Worm (Caenorhabditis elegans) whole organism, mixed stage, embryonic: ENCODE data around the gene C04G6.11.
A peak's percentile ranks its signal among the peaks of the same experiment; 100 is the strongest.

ENCODE experiments used
- ceh-43 ChIP-seq: fragments of 200-800 bp; sonication (Bioruptor generic); optimal IDR thresholded peaks from 2 replicates; lab custom pipeline; 2018; ENCODE audit warnings: mild to moderate bottlenecking, missing genetic modification characterization, moderate library complexity, missing compliant biosample characterization
- elt-1 ChIP-seq: sonication (generic microtip); optimal IDR thresholded peaks from 2 replicates; lab custom pipeline; 2017; ENCODE audit warnings: missing genetic modification characterization, mild to moderate bottlenecking, missing compliant biosample characterization, antibody characterized with exemption, moderate library complexity, borderline replicate concordance; ENCODE audit not compliant: insufficient read depth
- elt-3 ChIP-seq: fragments of 150-350 bp; optimal IDR thresholded peaks from 2 replicates; lab custom pipeline; 2014; ENCODE audit warnings: missing biosample characterization, missing genetic modification characterization
- lin-13 ChIP-seq: fragments of 150-350 bp; optimal IDR thresholded peaks from 2 replicates; lab custom pipeline; 2014; ENCODE audit warnings: missing biosample characterization, missing genetic modification characterization
- nhr-12 ChIP-seq: fragments of 150-350 bp; optimal IDR thresholded peaks from 2 replicates; lab custom pipeline; 2014; ENCODE audit warnings: missing biosample characterization, missing genetic modification characterization
- nhr-76 ChIP-seq: sonication (generic microtip); optimal IDR thresholded peaks from 2 replicates; lab custom pipeline; 2017; ENCODE audit warnings: missing biosample characterization, missing genetic modification characterization
- pha-4 ChIP-seq: fragments of 150-350 bp; optimal IDR thresholded peaks from 2 replicates; lab custom pipeline; 2018; ENCODE audit warnings: missing biosample characterization, missing genetic modification reagents, missing genetic modification characterization
- snpc-4 ChIP-seq: fragments of 150-350 bp; optimal IDR thresholded peaks from 2 replicates; lab custom pipeline; 2014; ENCODE audit warnings: missing biosample characterization, missing genetic modification characterization
- unc-62 ChIP-seq: fragments of 150-350 bp; optimal IDR thresholded peaks from 2 replicates; lab custom pipeline; 2014; ENCODE audit warnings: missing biosample characterization, missing genetic modification reagents, missing genetic modification characterization

DNA sequence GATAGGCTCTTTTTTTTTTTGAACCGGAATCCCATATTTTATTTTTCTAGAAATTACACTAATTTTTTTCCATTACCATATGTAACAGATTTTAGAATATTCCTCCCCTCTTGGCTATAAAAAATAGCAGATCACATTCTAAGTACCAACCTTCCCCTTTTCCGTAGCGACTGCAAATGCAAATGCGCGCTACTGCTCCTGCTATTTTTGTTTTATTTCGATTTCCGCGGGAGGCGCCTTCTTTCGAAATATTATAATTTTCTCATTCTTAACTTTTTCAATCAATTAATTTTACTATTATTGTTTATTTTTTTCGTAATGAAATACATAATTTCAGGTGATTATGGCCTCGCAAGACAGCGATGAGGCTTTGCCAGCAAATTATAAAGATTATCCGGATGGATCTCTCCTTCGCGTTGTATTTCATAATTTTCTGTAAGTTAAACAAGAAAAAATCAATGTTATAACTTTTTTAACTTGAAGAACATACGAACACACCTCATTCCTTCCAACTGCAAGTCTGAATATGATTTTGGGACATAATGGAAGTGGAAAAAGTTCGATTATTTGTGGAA lies 41.8 kb downstream of the C04G6.11 start, which contains the start of gene smc-5:
- TF ChIP-seq snpc-4 (tag; lab: Kevin White, UChicago) (no peak), elt-1 (tag; lab: Kevin White, UChicago) (no peak), lin-13 (tag; lab: Kevin White, UChicago) (no peak), ceh-43 (GFP tag; lab: Kevin White, UChicago) (no peak), pha-4 (peak; percentile 8), nhr-12 (tag; lab: Kevin White, UChicago) (no peak), elt-3 (tag; lab: Kevin White, UChicago) (no peak), nhr-76 (tag; lab: Kevin White, UChicago) (no peak), unc-62 (GFP tag; lab: Kevin White, UChicago) (no peak)
